Worm (Caenorhabditis elegans): ENCODE measurements around the gene acp-6.

- TF ChIP-seq ama-1 (optimal IDR thresholded peaks at IDR 0.05) (no peak), ceh-36 (tag; optimal IDR thresholded peaks at IDR 0.05) (no peak), pes-1 (GFP tag; IDR thresholded peaks at IDR 0.05) (no peak), aly-1 (tag; optimal IDR thresholded peaks at IDR 0.05) (no peak), hmg-4 (GFP tag; optimal IDR thresholded peaks at IDR 0.05) (no peak), sea-1 (GFP tag; conservative IDR thresholded peaks at IDR 0.05) (no peak), ets-7 (tag; optimal IDR thresholded peaks at IDR 0.05) (no peak), ceh-13 (GFP tag; optimal IDR thresholded peaks at IDR 0.05) (no peak), scrt-1 (GFP tag; IDR thresholded peaks at IDR 0.05) (no peak), tra-4 (tag; optimal IDR thresholded peaks at IDR 0.05) (no peak)
These were observed 40.9 kb downstream of the acp-6 start for ce11 chrIV:6385010-6385409.
